Fruit fly (Drosophila melanogaster): Measurements from ENCODE around the gene Wnk.

Wnk gene

dm6 chr3L:21533270-21533948 lies 21.3 kb downstream of the Wnk start, which contains the start of gene Mkrn1 (continued):
- no peak for TF ChIP-seq Ada2b (GFP tag; IDR thresholded peaks at IDR 0.05)
- TF ChIP-seq Sry-β (GFP tag; optimal IDR thresholded peaks at IDR 0.05), result no peak
- no peak for TF ChIP-seq CG10274 (GFP tag; optimal IDR thresholded peaks at IDR 0.05)
- TF ChIP-seq Mrtf (GFP tag; IDR thresholded peaks at IDR 0.05), result no peak
- TF ChIP-seq CG15479 (GFP tag; optimal IDR thresholded peaks at IDR 0.05), result no peak
- TF ChIP-seq pan (optimal IDR thresholded peaks at IDR 0.05), result no peak
- TF ChIP-seq pan (GFP tag; optimal IDR thresholded peaks at IDR 0.05 in 1 of 2, IDR thresholded peaks at IDR 0.05 in 1 of 2), result no peak
- TF ChIP-seq CG2116 (GFP tag; optimal IDR thresholded peaks at IDR 0.05), result peak; percentile 9
- TF ChIP-seq Jarid2 (GFP tag; optimal IDR thresholded peaks at IDR 0.05), result no peak
- no peak for TF ChIP-seq Hr3 (GFP tag; optimal IDR thresholded peaks at IDR 0.05)
- no peak for TF ChIP-seq tap (tag; optimal IDR thresholded peaks at IDR 0.05)
- no peak for TF ChIP-seq CG6854 (GFP tag; optimal IDR thresholded peaks at IDR 0.05)
- TF ChIP-seq Gug (GFP tag; IDR thresholded peaks at IDR 0.05), result no peak
- TF ChIP-seq cas (GFP tag; IDR thresholded peaks at IDR 0.05), result no peak
- TF ChIP-seq CG1233 (GFP tag; optimal IDR thresholded peaks at IDR 0.05), result no peak
- TF ChIP-seq Mes4 (GFP tag; optimal IDR thresholded peaks at IDR 0.05), result no peak
- TF ChIP-seq CG2712 (tag; optimal IDR thresholded peaks at IDR 0.05), result peak; percentile 65
- TF ChIP-seq CG8359 (GFP tag; optimal IDR thresholded peaks at IDR 0.05; ENCODE audit: borderline replicate concordance), result no peak
- peak; percentile 44 for TF ChIP-seq D19A (tag; optimal IDR thresholded peaks at IDR 0.05)
- TF ChIP-seq CG4820 (GFP tag; optimal IDR thresholded peaks at IDR 0.05), result no peak
- no peak for TF ChIP-seq CG3726 (GFP tag; IDR thresholded peaks at IDR 0.05)
- TF ChIP-seq CG17328 (GFP tag; IDR thresholded peaks at IDR 0.05), result no peak
- no peak for TF ChIP-seq CG9727 (GFP tag; optimal IDR thresholded peaks at IDR 0.05)
- TF ChIP-seq slou (GFP tag; optimal IDR thresholded peaks at IDR 0.05), result no peak
- peak; percentile 5 for TF ChIP-seq CG34376 (GFP tag; optimal IDR thresholded peaks at IDR 0.05)
- no peak for TF ChIP-seq CG10366 (GFP tag; IDR thresholded peaks at IDR 0.05)
- no peak for TF ChIP-seq Max (GFP tag; optimal IDR thresholded peaks at IDR 0.05)
- TF ChIP-seq bab2 (GFP tag; optimal IDR thresholded peaks at IDR 0.05), result no peak
- TF ChIP-seq Xbp1 (GFP tag; optimal IDR thresholded peaks at IDR 0.05), result no peak
- peak; percentile 44 for TF ChIP-seq HmgD (GFP tag; optimal IDR thresholded peaks at IDR 0.05)
- TF ChIP-seq CG6683 (GFP tag; optimal IDR thresholded peaks at IDR 0.05), result no peak
- no peak for TF ChIP-seq ATbp (GFP tag; optimal IDR thresholded peaks at IDR 0.05)
- TF ChIP-seq D19B (GFP tag; optimal IDR thresholded peaks at IDR 0.05), result peak; percentile 88
- peak; percentile 54; the same call in 1 of the 2 replicates for TF ChIP-seq amos (GFP tag; IDR thresholded peaks at IDR 0.05; ENCODE audit: partially characterized antibody)
- TF ChIP-seq CG18476 (GFP tag; optimal IDR thresholded peaks at IDR 0.05), result no peak
- no peak for TF ChIP-seq Rx (GFP tag; IDR thresholded peaks at IDR 0.05)
- no peak for TF ChIP-seq Atf3 (GFP tag; optimal IDR thresholded peaks at IDR 0.05)
- no peak for TF ChIP-seq CG15601 (tag; optimal IDR thresholded peaks at IDR 0.05)
- no peak for TF ChIP-seq CG12236 (GFP tag; optimal IDR thresholded peaks at IDR 0.05)
- peak; percentile 69 for TF ChIP-seq sna (GFP tag; IDR thresholded peaks at IDR 0.05; ENCODE audit: partially characterized antibody)
- TF ChIP-seq CG2202 (tag; optimal IDR thresholded peaks at IDR 0.05), result no peak
- peak; percentile 97 for TF ChIP-seq HLH4C (GFP tag; IDR thresholded peaks at IDR 0.05; ENCODE audit: partially characterized antibody)
- no peak for TF ChIP-seq tin (GFP tag; optimal IDR thresholded peaks at IDR 0.05)
- no peak for TF ChIP-seq CG1832 (GFP tag; optimal IDR thresholded peaks at IDR 0.05)
- no peak for TF ChIP-seq CG14014 (GFP tag; IDR thresholded peaks at IDR 0.05)
- TF ChIP-seq CG12219 (GFP tag; optimal IDR thresholded peaks at IDR 0.05), result no peak
- no peak for TF ChIP-seq CG30431 (GFP tag; optimal IDR thresholded peaks at IDR 0.05)
- peak; percentile 35 for TF ChIP-seq CG12659 (GFP tag; optimal IDR thresholded peaks at IDR 0.05)
- no peak for TF ChIP-seq CG11085 (GFP tag; IDR thresholded peaks at IDR 0.05)
- no peak for TF ChIP-seq jigr1 (GFP tag; IDR thresholded peaks at IDR 0.05)
- no peak for TF ChIP-seq fd64A (GFP tag; optimal IDR thresholded peaks at IDR 0.05)
